Fruit fly (Drosophila melanogaster): ENCODE measurements around the gene CG14352.
A peak's percentile ranks its signal among the peaks of the same experiment; 100 is the strongest.

Gene CG14352

DNA sequence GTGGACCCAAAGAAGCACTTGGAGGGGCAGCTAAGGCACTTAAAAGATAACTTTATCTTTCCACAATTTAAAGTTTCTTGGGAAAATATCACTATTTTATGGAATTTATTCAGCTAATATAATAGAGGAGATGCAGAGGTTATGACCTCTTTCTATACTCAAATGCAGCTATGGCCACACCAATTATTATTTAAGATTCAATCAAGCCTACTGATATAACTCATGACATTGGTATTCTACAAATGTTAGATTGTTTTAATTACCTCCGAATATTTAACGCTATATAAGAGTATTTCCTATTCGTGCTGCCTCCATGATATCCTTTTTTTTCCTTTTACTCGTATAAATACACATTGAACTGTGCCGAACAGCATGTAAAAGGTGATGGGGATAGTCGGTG is 37.2 kb upstream of the CG14352 start:
- peak; percentile 22 for TF ChIP-seq psq (GFP tag; optimal IDR thresholded peaks at IDR 0.05)
- no peak for TF ChIP-seq woc (GFP tag; optimal IDR thresholded peaks at IDR 0.05)

DNA sequence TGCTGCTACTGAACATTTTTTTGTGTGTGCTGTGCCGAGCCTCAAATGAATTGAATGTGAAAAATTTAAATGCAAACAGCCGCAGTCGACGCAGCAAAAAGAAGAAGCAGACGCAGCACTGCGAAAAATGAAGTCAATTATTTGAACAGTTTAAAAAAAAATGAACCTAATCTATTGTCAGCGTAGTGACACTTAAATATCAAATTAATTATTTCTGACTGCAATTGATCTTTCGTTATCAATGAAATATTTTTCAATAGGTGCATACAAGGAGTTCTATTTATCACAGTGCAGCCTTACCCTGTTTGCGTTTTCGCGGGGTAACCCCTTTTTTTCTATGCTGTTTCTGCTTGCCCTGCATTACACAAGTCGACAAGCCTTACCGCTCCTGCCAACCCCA is 35.6 kb upstream of the CG14352 start:
- TF ChIP-seq Dfd (GFP tag; optimal IDR thresholded peaks at IDR 0.05) (no peak), fru (GFP tag; optimal IDR thresholded peaks at IDR 0.05) (peak; percentile 56), woc (GFP tag; optimal IDR thresholded peaks at IDR 0.05) (peak; percentile 9), rgr (GFP tag; optimal IDR thresholded peaks at IDR 0.05) (peak; percentile 58), dmrt93B (GFP tag; optimal IDR thresholded peaks at IDR 0.05) (peak; percentile 25), ey (GFP tag; optimal IDR thresholded peaks at IDR 0.05) (peak; percentile 63), psq (GFP tag; optimal IDR thresholded peaks at IDR 0.05) (peak; percentile 8), CG32264 (GFP tag; optimal IDR thresholded peaks at IDR 0.05) (peak; percentile 13), tai (GFP tag; optimal IDR thresholded peaks at IDR 0.05) (no peak), Mio (GFP tag; optimal IDR thresholded peaks at IDR 0.05) (no peak), Sp1 (GFP tag; optimal IDR thresholded peaks at IDR 0.05) (peak; percentile 10), Hr83 (GFP tag; optimal IDR thresholded peaks at IDR 0.05; ENCODE audit: poor library complexity, severe bottlenecking) (peak; percentile 26), Rel (GFP tag; optimal IDR thresholded peaks at IDR 0.05) (no peak), Rel (tag; optimal IDR thresholded peaks at IDR 0.05) (peak; percentile 49), HLH106 (tag; optimal IDR thresholded peaks at IDR 0.05) (peak; percentile 55), h (GFP tag; optimal IDR thresholded peaks at IDR 0.05) (peak; percentile 71), N (GFP tag; optimal IDR thresholded peaks at IDR 0.05) (no peak), foxo (GFP tag; optimal IDR thresholded peaks at IDR 0.05) (peak in 1 of 2 experiments; percentile 70)

DNA sequence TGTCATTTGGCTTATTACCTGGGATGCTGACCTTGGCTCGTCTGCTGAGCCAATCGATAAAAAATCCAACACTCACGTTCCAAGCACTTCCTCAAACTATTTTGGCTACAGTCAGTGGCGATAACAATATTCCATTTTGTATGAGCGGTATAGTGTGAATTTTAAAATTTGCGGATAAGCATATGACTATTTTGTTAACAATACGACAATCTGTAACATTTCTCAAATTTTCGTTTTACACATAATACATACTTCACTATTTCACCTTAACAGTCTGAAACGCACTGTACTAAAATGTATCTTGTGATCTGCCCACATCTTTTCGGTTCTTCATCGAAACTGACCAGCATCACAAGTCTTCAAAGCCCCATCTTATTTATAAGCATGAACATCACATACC is 32.0 kb upstream of the CG14352 start:
- no peak for TF ChIP-seq Sp1 (GFP tag; optimal IDR thresholded peaks at IDR 0.05)
- TF ChIP-seq Dif (GFP tag; optimal IDR thresholded peaks at IDR 0.05; ENCODE audit: partially characterized antibody) = no peak
- peak; percentile 6 for TF ChIP-seq fru (GFP tag; optimal IDR thresholded peaks at IDR 0.05)
- no peak for TF ChIP-seq CG9705 (GFP tag; optimal IDR thresholded peaks at IDR 0.05)
- TF ChIP-seq OdsH (GFP tag; optimal IDR thresholded peaks at IDR 0.05) = peak; percentile 25
- TF ChIP-seq sv (GFP tag; optimal IDR thresholded peaks at IDR 0.05) = peak; percentile 36
- peak; percentile 3 for TF ChIP-seq ey (GFP tag; optimal IDR thresholded peaks at IDR 0.05)
- no peak for TF ChIP-seq woc (GFP tag; optimal IDR thresholded peaks at IDR 0.05)
- TF ChIP-seq h (GFP tag; optimal IDR thresholded peaks at IDR 0.05) = peak; percentile 34
- peak in 1 of 2 experiments; percentile 37 for TF ChIP-seq foxo (GFP tag; optimal IDR thresholded peaks at IDR 0.05)

DNA sequence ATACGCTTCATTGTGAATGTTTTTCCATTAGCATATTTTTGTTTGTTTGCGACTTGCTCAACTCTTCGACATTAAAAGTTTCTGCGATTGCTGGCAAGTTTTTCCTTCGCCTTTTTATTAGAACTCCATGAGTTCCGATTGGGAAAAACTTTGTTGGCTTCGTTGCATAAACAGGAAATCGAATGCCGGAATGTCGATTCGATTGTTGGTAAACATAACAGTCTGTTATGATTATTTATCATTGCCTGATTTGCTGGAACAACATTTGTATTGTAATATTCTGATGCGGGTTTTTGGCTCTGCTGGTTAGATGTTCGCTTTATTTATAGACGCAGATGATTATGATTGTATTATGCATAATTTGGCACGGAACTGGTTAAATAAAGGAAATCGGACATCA is 31.4 kb upstream of the CG14352 start:
- TF ChIP-seq Dfd (GFP tag; optimal IDR thresholded peaks at IDR 0.05) (no peak), dsf (GFP tag; optimal IDR thresholded peaks at IDR 0.05; ENCODE audit: borderline replicate concordance) (no peak), jim (GFP tag; optimal IDR thresholded peaks at IDR 0.05) (no peak), foxo (GFP tag; optimal IDR thresholded peaks at IDR 0.05) (no peak), tai (GFP tag; optimal IDR thresholded peaks at IDR 0.05) (no peak), Sp1 (GFP tag; optimal IDR thresholded peaks at IDR 0.05) (no peak), lola (GFP tag; optimal IDR thresholded peaks at IDR 0.05) (no peak)

DNA sequence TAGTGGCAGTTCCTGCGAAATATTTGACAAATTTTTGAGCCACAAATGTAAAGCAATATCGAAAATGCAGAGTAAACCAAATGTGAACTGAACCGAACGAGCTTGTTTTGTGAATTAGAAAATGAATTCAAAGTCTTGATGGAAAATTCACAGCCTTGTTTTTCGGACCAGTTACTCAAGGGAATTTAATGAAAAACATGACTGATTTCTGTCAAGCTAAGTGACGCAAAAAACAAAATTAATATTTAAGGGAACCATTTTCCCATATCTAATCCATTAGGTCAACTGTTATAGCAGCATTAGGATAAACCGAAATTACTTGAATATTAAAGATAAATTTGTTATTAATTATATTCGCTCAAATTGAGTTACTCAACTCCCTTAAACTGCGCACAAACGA is 24.2 kb upstream of the CG14352 start, which contains the start of gene nis:
Gene nis (minus strand): TSS at position 101 of the 400 bp plus-strand sequence.
- no peak for TF ChIP-seq Hr83 (GFP tag; optimal IDR thresholded peaks at IDR 0.05; ENCODE audit: poor library complexity, severe bottlenecking)
- TF ChIP-seq Dfd (GFP tag; optimal IDR thresholded peaks at IDR 0.05) = no peak
- no peak for TF ChIP-seq brk (GFP tag; optimal IDR thresholded peaks at IDR 0.05)
- no peak for TF ChIP-seq sv (GFP tag; optimal IDR thresholded peaks at IDR 0.05)
- TF ChIP-seq pan (optimal IDR thresholded peaks at IDR 0.05) = no peak
- TF ChIP-seq rgr (GFP tag; optimal IDR thresholded peaks at IDR 0.05) = no peak
- TF ChIP-seq ey (GFP tag; optimal IDR thresholded peaks at IDR 0.05) = no peak
- no peak for TF ChIP-seq foxo (GFP tag; optimal IDR thresholded peaks at IDR 0.05)
- TF ChIP-seq Mio (GFP tag; optimal IDR thresholded peaks at IDR 0.05) = no peak
- no peak for TF ChIP-seq Abd-B (GFP tag; optimal IDR thresholded peaks at IDR 0.05)
- TF ChIP-seq usp (GFP tag; optimal IDR thresholded peaks at IDR 0.05) = no peak
- no peak for TF ChIP-seq Jra (GFP tag; optimal IDR thresholded peaks at IDR 0.05)
- no peak for TF ChIP-seq dl (GFP tag; optimal IDR thresholded peaks at IDR 0.05; ENCODE audit: insufficient read depth in 1 of 2, partially characterized antibody in 2 of 2)
- TF ChIP-seq Myc (optimal IDR thresholded peaks at IDR 0.05) = no peak
- no peak for TF ChIP-seq OdsH (GFP tag; optimal IDR thresholded peaks at IDR 0.05)
- no peak for TF ChIP-seq jim (GFP tag; optimal IDR thresholded peaks at IDR 0.05)
- TF ChIP-seq woc (GFP tag; optimal IDR thresholded peaks at IDR 0.05) = no peak
- no peak for TF ChIP-seq N (GFP tag; optimal IDR thresholded peaks at IDR 0.05)
- TF ChIP-seq fru (GFP tag; optimal IDR thresholded peaks at IDR 0.05) = no peak
- no peak for TF ChIP-seq HLH106 (tag; optimal IDR thresholded peaks at IDR 0.05)

Data from whole organism, wandering third instar larva.